Worm (Caenorhabditis elegans): ENCODE data around the gene Y42G9A.1.
"Not testable (repeated sequence)": the region's sequence is repeated elsewhere in the genome, so short reads cannot be mapped to it uniquely, and the experiment has no call there.

DNA sequence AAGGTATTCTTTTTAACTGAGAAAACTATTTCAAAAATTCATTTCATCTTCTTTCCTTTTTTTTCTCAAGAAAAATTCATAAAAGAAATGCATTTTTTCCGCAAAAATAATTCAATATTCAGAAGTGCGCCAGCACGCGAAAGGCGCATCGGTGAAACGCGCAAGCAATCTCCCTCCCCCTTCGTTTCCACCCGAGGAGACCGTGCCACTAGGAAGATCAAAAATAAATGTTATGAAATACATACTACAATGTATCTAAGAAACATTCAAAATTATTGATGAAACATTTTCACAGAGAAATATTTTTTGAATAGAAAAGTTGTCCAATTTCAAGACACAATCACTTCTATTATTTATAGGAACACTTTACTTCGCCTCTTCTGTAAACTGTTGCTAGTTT, 38.3 kb downstream of the Y42G9A.1 start:
- not testable (repeated sequence) for TF ChIP-seq B0019.2 (GFP tag; conservative IDR thresholded peaks at IDR 0.05); bed-1 (GFP tag; IDR thresholded peaks at IDR 0.05); T26A5.8 (tag; optimal IDR thresholded peaks at IDR 0.05); nfya-2 (GFP tag; IDR thresholded peaks at IDR 0.05); ztf-6 (GFP tag; IDR thresholded peaks at IDR 0.05); B0336.3 (GFP tag; IDR thresholded peaks at IDR 0.05); ekl-4 (GFP tag; IDR thresholded peaks at IDR 0.05); C06A6.2 (GFP tag; conservative IDR thresholded peaks at IDR 0.05)
